Worm (Caenorhabditis elegans) whole organism, mixed stage, embryonic: ENCODE measurements around the gene unc-78.

ENCODE experiments used
- blmp-1 ChIP-seq: fragments of 150-350 bp; optimal IDR thresholded peaks from 2 replicates; lab custom pipeline; 2014; ENCODE audit warnings: missing biosample characterization, missing genetic modification characterization
- elt-1 ChIP-seq: sonication (generic microtip); optimal IDR thresholded peaks from 2 replicates; lab custom pipeline; 2017; ENCODE audit warnings: missing genetic modification characterization, mild to moderate bottlenecking, missing compliant biosample characterization, antibody characterized with exemption, moderate library complexity, borderline replicate concordance; ENCODE audit not compliant: insufficient read depth
- lin-13 ChIP-seq: fragments of 150-350 bp; optimal IDR thresholded peaks from 2 replicates; lab custom pipeline; 2014; ENCODE audit warnings: missing biosample characterization, missing genetic modification characterization
- lsy-2 ChIP-seq: fragments of 150-350 bp; optimal IDR thresholded peaks from 2 replicates; lab custom pipeline; 2014; ENCODE audit warnings: missing biosample characterization, missing genetic modification characterization
- nhr-12 ChIP-seq: fragments of 150-350 bp; optimal IDR thresholded peaks from 2 replicates; lab custom pipeline; 2014; ENCODE audit warnings: missing biosample characterization, missing genetic modification characterization
- nhr-28 ChIP-seq: fragments of 150-350 bp; optimal IDR thresholded peaks from 2 replicates; lab custom pipeline; 2014; ENCODE audit warnings: missing biosample characterization, missing genetic modification characterization
- nhr-76 ChIP-seq: sonication (generic microtip); optimal IDR thresholded peaks from 2 replicates; lab custom pipeline; 2017; ENCODE audit warnings: missing biosample characterization, missing genetic modification characterization
- pha-4 ChIP-seq: fragments of 150-350 bp; optimal IDR thresholded peaks from 2 replicates; lab custom pipeline; 2018; ENCODE audit warnings: missing biosample characterization, missing genetic modification reagents, missing genetic modification characterization
- unc-62 ChIP-seq: fragments of 150-350 bp; optimal IDR thresholded peaks from 2 replicates; lab custom pipeline; 2014; ENCODE audit warnings: missing biosample characterization, missing genetic modification reagents, missing genetic modification characterization

DNA sequence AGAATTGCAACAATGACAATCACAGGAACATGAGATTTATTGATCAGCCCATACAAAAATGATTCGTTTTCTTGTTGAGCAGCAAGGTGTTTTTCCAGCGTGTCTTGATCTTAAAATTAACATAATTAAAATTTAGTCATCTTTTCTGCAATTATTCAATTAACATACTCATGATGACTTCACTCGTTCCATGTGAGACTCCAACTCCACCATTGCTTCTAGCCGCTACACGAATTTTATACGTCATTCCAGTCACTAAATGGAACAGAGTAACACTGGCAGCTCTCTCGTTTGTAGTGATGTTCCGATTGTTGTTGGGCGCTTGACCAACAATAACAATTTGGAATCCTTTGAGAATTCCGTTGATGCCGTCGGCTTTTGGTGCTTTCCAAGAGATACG, 42.5 kb upstream of the unc-78 start:
- TF ChIP-seq unc-62 (no peak), nhr-28 (tag; lab: Kevin White, UChicago) (no peak), lin-13 (no peak), lsy-2 (tag; lab: Kevin White, UChicago) (no peak), blmp-1 (tag; lab: Kevin White, UChicago) (no peak), nhr-76 (tag; lab: Kevin White, UChicago) (no peak), elt-1 (tag; lab: Kevin White, UChicago) (no peak), pha-4 (tag; lab: Kevin White, UChicago) (no peak), nhr-12 (tag; lab: Kevin White, UChicago) (no peak)
